Worm (Caenorhabditis elegans) whole organism, young adult: ENCODE measurements around the gene F44G4.7.

Source experiments
- B0261.1 ChIP-seq: sonication (generic microtip); optimal IDR thresholded peaks from 2 replicates; lab custom pipeline; 2016; ENCODE audit warnings: mild to moderate bottlenecking, missing genetic modification characterization, moderate library complexity, missing compliant biosample characterization
- D2030.7 ChIP-seq: fragments of 200-800 bp; sonication (Bioruptor generic); IDR thresholded peaks from 2 replicates; pipeline ENCODE4 v1.3.6; 2022; ENCODE audit warnings: missing genetic modification reagents, missing genetic modification characterization, missing compliant biosample characterization
- F33H1.4 ChIP-seq: fragments of 200-800 bp; sonication (Bioruptor generic); IDR thresholded peaks from 2 replicates; pipeline ENCODE4 v1.3.6; 2022; ENCODE audit warnings: missing genetic modification reagents, missing genetic modification characterization, missing compliant biosample characterization
- F39B2.1 ChIP-seq: fragments of 200-800 bp; sonication (Bioruptor generic); IDR thresholded peaks from 2 replicates; pipeline ENCODE4 v1.3.6; 2022; ENCODE audit warnings: missing genetic modification reagents, missing genetic modification characterization, missing compliant biosample characterization
- K11D2.4 ChIP-seq: fragments of 200-800 bp; sonication (Bioruptor generic); IDR thresholded peaks from 2 replicates; pipeline ENCODE4 v1.3.6; 2022; ENCODE audit warnings: missing genetic modification reagents, missing genetic modification characterization, missing compliant biosample characterization
- Y95B8A.8 ChIP-seq: fragments of 200-800 bp; sonication (Bioruptor generic); IDR thresholded peaks from 2 replicates; pipeline ENCODE4 v1.3.6; 2022; ENCODE audit warnings: missing genetic modification reagents, missing genetic modification characterization, missing compliant biosample characterization
- akir-1 ChIP-seq: fragments of 200-800 bp; sonication (Bioruptor generic); optimal IDR thresholded peaks from 2 replicates; lab custom pipeline; 2018; ENCODE audit warnings: mild to moderate bottlenecking, missing genetic modification characterization, moderate library complexity, missing compliant biosample characterization
- aptf-2 ChIP-seq: fragments of 200-800 bp; sonication (Bioruptor generic); conservative IDR thresholded peaks from 2 replicates; pipeline ENCODE4 v1.3.6; 2022; ENCODE audit warnings: missing genetic modification reagents, missing genetic modification characterization, missing compliant biosample characterization
- aptf-3 ChIP-seq: fragments of 200-800 bp; sonication (Bioruptor generic); IDR thresholded peaks from 2 replicates; pipeline ENCODE4 v1.3.6; 2022; ENCODE audit warnings: missing genetic modification characterization, missing compliant biosample characterization
- attf-5 ChIP-seq: fragments of 200-800 bp; sonication (Bioruptor generic); optimal IDR thresholded peaks from 2 replicates; lab custom pipeline; 2018; ENCODE audit warnings: mild to moderate bottlenecking, missing genetic modification characterization, missing compliant biosample characterization
- bed-1 ChIP-seq: fragments of 200-800 bp; sonication (Bioruptor generic); IDR thresholded peaks from 2 replicates; pipeline ENCODE4 v1.3.6; 2022; ENCODE audit warnings: missing genetic modification reagents, missing genetic modification characterization, missing compliant biosample characterization
- cebp-1 ChIP-seq, 2 experiments: fragments of 200-800 bp in 1 of 2; sonication (Bioruptor generic) in 1 of 2; sonication (generic microtip) in 1 of 2; IDR thresholded peaks in 1 of 2; optimal IDR thresholded peaks in 1 of 2; 2 replicates each; pipeline versions ENCODE4 v1.3.6 to Lab custom; 2017 to 2022; ENCODE audit warnings: missing compliant biosample characterization in 2 of 2, missing genetic modification characterization in 2 of 2, mild to moderate bottlenecking in 1 of 2, missing genetic modification reagents in 1 of 2, moderate library complexity in 1 of 2
- dox-1 ChIP-seq: fragments of 200-800 bp; sonication (Bioruptor generic); IDR thresholded peaks from 2 replicates; pipeline ENCODE4 v1.3.6; 2022; ENCODE audit warnings: missing genetic modification reagents, missing genetic modification characterization, missing compliant biosample characterization
- egl-44 ChIP-seq: fragments of 200-800 bp; sonication (Bioruptor generic); IDR thresholded peaks from 2 replicates; pipeline ENCODE4 v1.3.6; 2022; ENCODE audit warnings: missing genetic modification reagents, missing genetic modification characterization, missing compliant biosample characterization
- hlh-26 ChIP-seq: fragments of 200-800 bp; sonication (Bioruptor generic); conservative IDR thresholded peaks from 2 replicates; pipeline ENCODE4 v1.3.6; 2022; ENCODE audit warnings: missing genetic modification reagents, missing genetic modification characterization, missing compliant biosample characterization
- hmg-1.2 ChIP-seq: fragments of 200-800 bp; sonication (Bioruptor generic); IDR thresholded peaks from 2 replicates; pipeline ENCODE4 v1.3.6; 2022; ENCODE audit warnings: missing genetic modification reagents, missing genetic modification characterization, missing compliant biosample characterization
- let-607 ChIP-seq, 2 experiments: fragments of 200-800 bp in 1 of 2; sonication (Bioruptor generic) in 1 of 2; sonication (generic microtip) in 1 of 2; optimal IDR thresholded peaks; 2 replicates each; lab custom pipeline; 2016 to 2018; ENCODE audit warnings: mild to moderate bottlenecking in 2 of 2, missing compliant biosample characterization in 2 of 2, missing genetic modification characterization in 2 of 2, moderate library complexity in 2 of 2, missing genotype in 1 of 2
- lsy-27 ChIP-seq: sonication (generic microtip); optimal IDR thresholded peaks from 2 replicates; lab custom pipeline; 2017; ENCODE audit warnings: missing genetic modification characterization, mild to moderate bottlenecking, missing compliant biosample characterization, antibody characterized with exemption, missing genotype, borderline replicate concordance; ENCODE audit not compliant: insufficient read depth
- madf-10 ChIP-seq: sonication (generic microtip); optimal IDR thresholded peaks from 2 replicates; lab custom pipeline; 2016; ENCODE audit warnings: mild to moderate bottlenecking, missing genetic modification characterization, missing compliant biosample characterization
- madf-8 ChIP-seq: fragments of 200-800 bp; sonication (Bioruptor generic); conservative IDR thresholded peaks from 2 replicates; pipeline ENCODE4 v1.3.6; 2022; ENCODE audit warnings: missing genetic modification reagents, missing genetic modification characterization, missing compliant biosample characterization
- mcd-1 ChIP-seq: fragments of 200-800 bp; sonication (Bioruptor generic); IDR thresholded peaks from 2 replicates; pipeline ENCODE4 v1.3.6; 2022; ENCODE audit warnings: missing genetic modification reagents, missing genetic modification characterization, missing compliant biosample characterization
- nfya-1 ChIP-seq: sonication (generic microtip); optimal IDR thresholded peaks from 2 replicates; lab custom pipeline; 2017; ENCODE audit warnings: antibody characterized with exemption, missing compliant biosample characterization, missing genetic modification characterization, borderline replicate concordance; ENCODE audit not compliant: insufficient read depth
- nhr-80 ChIP-seq: sonication (generic microtip); optimal IDR thresholded peaks from 2 replicates; lab custom pipeline; 2016; ENCODE audit warnings: missing genetic modification characterization, missing compliant biosample characterization
- pbrm-1 ChIP-seq: fragments of 200-800 bp; sonication (Bioruptor generic); IDR thresholded peaks from 2 replicates; pipeline ENCODE4 v1.3.6; 2022; ENCODE audit warnings: missing genetic modification reagents, missing genetic modification characterization, missing compliant biosample characterization
- snpc-4 ChIP-seq, 5 experiments: fragments of 150-350 bp in 1 of 5; sonication (generic microtip) in 4 of 5; optimal IDR thresholded peaks; 2 replicates each; lab custom pipeline; 2014 to 2018; ENCODE audit warnings: missing genetic modification characterization in 5 of 5, missing biosample characterization in 3 of 5, antibody characterized with exemption in 2 of 5, mild to moderate bottlenecking in 2 of 5, missing compliant biosample characterization in 2 of 5, missing genotype in 2 of 5, moderate library complexity in 2 of 5, missing genetic modification reagents in 1 of 5
- somi-1 ChIP-seq: fragments of 200-800 bp; sonication (Bioruptor generic); optimal IDR thresholded peaks from 2 replicates; lab custom pipeline; 2018; ENCODE audit warnings: mild to moderate bottlenecking, missing genetic modification characterization, missing compliant biosample characterization
- tbx-9 ChIP-seq: sonication (generic microtip); optimal IDR thresholded peaks from 2 replicates; lab custom pipeline; 2016; ENCODE audit warnings: borderline replicate concordance, missing genetic modification characterization, inconsistent platforms, missing compliant biosample characterization
- ztf-28 ChIP-seq: fragments of 200-800 bp; sonication (Bioruptor generic); IDR thresholded peaks from 2 replicates; pipeline ENCODE4 v1.3.6; 2022; ENCODE audit warnings: missing genetic modification reagents, missing genetic modification characterization, missing compliant biosample characterization
- ztf-6 ChIP-seq: fragments of 200-800 bp; sonication (Bioruptor generic); IDR thresholded peaks from 2 replicates; pipeline ENCODE4 v1.3.6; 2022; ENCODE audit warnings: missing genetic modification reagents, missing genetic modification characterization, missing compliant biosample characterization

The F44G4.7 gene

DNA sequence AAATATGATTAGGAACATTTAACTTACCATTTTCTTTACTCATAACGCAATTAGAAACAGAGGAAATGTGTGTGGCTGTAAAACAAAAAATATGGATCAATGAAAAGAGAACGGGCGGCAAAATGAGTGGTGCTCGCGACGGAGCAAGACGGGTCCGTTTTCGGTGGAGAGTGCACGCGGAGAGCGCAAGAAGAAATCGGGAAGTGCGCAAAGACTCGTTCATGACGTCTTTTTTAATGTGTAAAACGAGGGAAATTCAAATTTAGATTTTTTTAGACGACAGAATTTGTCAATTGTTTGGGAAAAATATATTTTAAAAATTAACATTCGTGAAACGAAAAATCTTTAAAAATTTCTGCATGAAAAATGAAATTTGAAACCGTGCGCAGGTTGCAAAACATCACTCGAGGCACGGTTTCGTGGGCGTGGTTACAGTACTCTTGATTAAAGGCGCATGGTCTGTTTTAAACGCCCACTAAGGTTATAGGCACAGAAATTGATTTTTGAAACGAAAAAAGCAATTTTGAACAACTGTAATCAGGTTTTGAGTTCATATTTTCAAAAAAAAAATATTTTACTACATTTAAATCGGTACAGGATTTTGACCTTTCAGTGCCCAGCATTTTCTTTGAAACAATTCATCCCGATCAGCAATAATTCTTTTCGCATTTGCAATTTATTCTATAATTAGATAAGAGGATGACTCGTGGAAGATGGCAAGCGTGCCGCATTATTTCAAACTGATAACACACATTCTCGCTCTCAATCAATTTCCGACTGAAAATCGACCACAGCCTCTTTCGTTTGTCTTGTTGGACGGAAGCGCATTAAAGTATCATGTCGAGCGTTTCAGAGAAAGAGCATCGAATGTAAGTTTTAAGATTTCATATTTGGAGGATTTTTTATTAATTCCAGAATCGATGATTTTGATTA, 35.5 kb downstream of the F44G4.7 start, which contains the start of the genes szy-20 and C18E9.5 (continued):
- TF ChIP-seq K11D2.4 (GFP tag; lab: Robert Waterston, UW) (peak; percentile 64; the same call in 1 of the 2 replicates), tbx-9 (tag; lab: Kevin White, UChicago) (no peak), nfya-1 (tag; lab: Kevin White, UChicago) (no peak), somi-1 (no peak), snpc-4 (GFP tag; optimal IDR thresholded peaks at IDR 0.05; lab: Kevin White, UChicago) (no peak), snpc-4 (tag; optimal IDR thresholded peaks at IDR 0.05; lab: Kevin White, UChicago) (peak in 1 of 4 experiments; percentile 35), F39B2.1 (no peak), let-607 (tag; optimal IDR thresholded peaks at IDR 0.05; lab: Kevin White, UChicago) (peak in 1 of 2 experiments; percentile 23), madf-8 (GFP tag; lab: Robert Waterston, UW) (peak; percentile 88)
- TF ChIP-seq, all 124 proteins: peak for 43

DNA sequence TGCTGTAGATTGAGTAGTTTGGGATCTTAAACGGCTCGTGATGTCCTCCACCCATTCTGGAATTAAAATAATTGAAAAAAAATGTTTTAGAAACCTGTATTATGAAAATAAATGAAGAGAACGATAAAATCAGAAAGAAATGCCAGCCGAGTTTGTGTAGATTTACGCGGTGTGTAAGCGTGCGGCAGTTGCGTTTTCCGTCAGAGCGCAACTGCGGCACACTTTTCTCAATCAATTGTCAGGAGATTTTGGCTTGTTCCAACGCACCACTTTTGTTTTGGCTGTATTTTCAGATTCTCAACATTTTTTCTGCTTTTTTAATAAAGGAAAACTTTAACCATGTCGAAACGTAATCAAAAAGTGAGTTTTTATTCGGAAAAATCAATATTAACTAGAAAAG, 40.1 kb downstream of the F44G4.7 start, which contains the start of the genes ndub-3 and C18E9.2:
Gene ndub-3 (minus strand): TSS at position 56 of the 400 bp plus-strand sequence.
Gene C18E9.2 (plus strand): TSS at position 172 of the 400 bp plus-strand sequence.
- TF ChIP-seq hlh-26 (GFP tag; lab: Robert Waterston, UW) (no peak), ztf-6 (no peak), nhr-80 (tag; lab: Kevin White, UChicago) (peak; percentile 29), dox-1 (peak; percentile 52; the same call in 1 of the 2 replicates), pbrm-1 (GFP tag; lab: Robert Waterston, UW) (no peak), cebp-1 (GFP tag; IDR thresholded peaks at IDR 0.05; lab: Robert Waterston, UW) (no peak), cebp-1 (tag; optimal IDR thresholded peaks at IDR 0.05; lab: Kevin White, UChicago) (peak; percentile 37), attf-5 (GFP tag; lab: Kevin White, UChicago) (peak; percentile 58), let-607 (tag; optimal IDR thresholded peaks at IDR 0.05; lab: Kevin White, UChicago) (peak; percentile 86 to 93)

DNA sequence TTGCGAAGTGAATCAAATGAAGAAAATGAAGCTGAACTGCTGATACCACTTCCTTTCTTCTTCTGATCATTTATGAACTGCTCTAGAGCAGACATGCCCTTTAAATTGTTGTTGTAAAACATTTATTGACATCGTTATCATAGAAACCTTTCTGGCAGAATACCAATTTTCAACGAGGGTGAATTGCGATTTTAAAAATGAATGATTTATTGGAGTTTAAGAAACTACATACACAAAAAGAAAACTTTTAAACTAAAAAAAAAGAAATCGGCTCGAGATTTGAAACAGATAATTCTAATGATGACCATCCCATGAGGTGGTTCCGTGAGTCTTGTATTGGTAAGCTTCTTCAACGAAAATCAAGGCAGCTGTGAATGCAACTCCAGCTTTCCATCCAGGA, 40.9 kb downstream of the F44G4.7 start, which contains the start of gene sftd-3:
Gene sftd-3 (minus strand): TSS at position 101 of the 400 bp plus-strand sequence.
- no peak for TF ChIP-seq mcd-1 (GFP tag; lab: Robert Waterston, UW)
- no peak for TF ChIP-seq hmg-1.2 (GFP tag; lab: Robert Waterston, UW)
- TF ChIP-seq aptf-3 (GFP tag; lab: Robert Waterston, UW): no peak
- TF ChIP-seq bed-1 (GFP tag; lab: Robert Waterston, UW): no peak
- no peak for TF ChIP-seq F33H1.4 (GFP tag; lab: Robert Waterston, UW)
- TF ChIP-seq B0261.1: no peak
- no peak for TF ChIP-seq D2030.7
- TF ChIP-seq egl-44 (GFP tag; lab: Robert Waterston, UW): no peak
- no peak for TF ChIP-seq ztf-28 (GFP tag; lab: Robert Waterston, UW)
- no peak for TF ChIP-seq lsy-27 (tag; lab: Kevin White, UChicago)
- no peak for TF ChIP-seq aptf-2 (GFP tag; lab: Robert Waterston, UW)
- no peak for TF ChIP-seq hlh-26 (GFP tag; lab: Robert Waterston, UW)
- no peak for TF ChIP-seq akir-1 (GFP tag; lab: Kevin White, UChicago)
- TF ChIP-seq Y95B8A.8 (GFP tag; lab: Robert Waterston, UW): no peak
- TF ChIP-seq madf-10 (tag; lab: Kevin White, UChicago): no peak
